Worm (Caenorhabditis elegans): ENCODE measurements around the gene clec-39.

Gene clec-39

ce11 chrV:16706549-16706948 lies 32.5 kb upstream of the clec-39 start, which contains the start of gene clec-9:
clec-9 (minus strand) TSS chrV:16706649.
- TF ChIP-seq hmg-4 (GFP tag; optimal IDR thresholded peaks at IDR 0.05) (no peak), ama-1 (optimal IDR thresholded peaks at IDR 0.05) (no peak), hmbx-1 (tag; optimal IDR thresholded peaks at IDR 0.05) (no peak), aly-1 (tag; optimal IDR thresholded peaks at IDR 0.05) (no peak), tbx-11 (GFP tag; IDR thresholded peaks at IDR 0.05) (no peak), F13C5.2 (tag; optimal IDR thresholded peaks at IDR 0.05) (no peak), ceh-36 (tag; optimal IDR thresholded peaks at IDR 0.05) (no peak), ceh-13 (GFP tag; optimal IDR thresholded peaks at IDR 0.05) (no peak), tra-4 (tag; optimal IDR thresholded peaks at IDR 0.05) (no peak), hnd-1 (tag; optimal IDR thresholded peaks at IDR 0.05) (no peak)

ce11 chrV:16713797-16714196 lies 25.3 kb upstream of the clec-39 start:
- TF ChIP-seq pes-1 (GFP tag; IDR thresholded peaks at IDR 0.05) (no peak), B0310.2 (tag; optimal IDR thresholded peaks at IDR 0.05) (no peak), ama-1 (optimal IDR thresholded peaks at IDR 0.05) (no peak), sea-1 (GFP tag; conservative IDR thresholded peaks at IDR 0.05) (no peak), flt-1 (GFP tag; IDR thresholded peaks at IDR 0.05) (no peak), hnd-1 (tag; optimal IDR thresholded peaks at IDR 0.05) (no peak), tbx-11 (GFP tag; IDR thresholded peaks at IDR 0.05) (no peak), aly-1 (tag; optimal IDR thresholded peaks at IDR 0.05) (no peak), hmbx-1 (tag; optimal IDR thresholded peaks at IDR 0.05) (no peak), ets-7 (tag; optimal IDR thresholded peaks at IDR 0.05) (no peak), scrt-1 (GFP tag; IDR thresholded peaks at IDR 0.05) (no peak), tra-4 (tag; optimal IDR thresholded peaks at IDR 0.05) (no peak), hmg-4 (GFP tag; optimal IDR thresholded peaks at IDR 0.05) (no peak), ceh-13 (GFP tag; optimal IDR thresholded peaks at IDR 0.05) (no peak), ceh-36 (tag; optimal IDR thresholded peaks at IDR 0.05) (no peak), tbx-37 (GFP tag; conservative IDR thresholded peaks at IDR 0.05) (no peak)

- TF ChIP-seq flt-1 (GFP tag; IDR thresholded peaks at IDR 0.05) (no peak), scrt-1 (GFP tag; IDR thresholded peaks at IDR 0.05) (no peak), aly-1 (tag; optimal IDR thresholded peaks at IDR 0.05) (no peak), ama-1 (optimal IDR thresholded peaks at IDR 0.05) (no peak), tra-4 (tag; optimal IDR thresholded peaks at IDR 0.05) (no peak), ceh-13 (GFP tag; optimal IDR thresholded peaks at IDR 0.05) (no peak), F13C5.2 (tag; optimal IDR thresholded peaks at IDR 0.05) (no peak), sea-1 (GFP tag; conservative IDR thresholded peaks at IDR 0.05) (no peak), hmg-4 (GFP tag; optimal IDR thresholded peaks at IDR 0.05) (no peak), B0310.2 (tag; optimal IDR thresholded peaks at IDR 0.05) (no peak), hmbx-1 (tag; optimal IDR thresholded peaks at IDR 0.05) (no peak), pes-1 (GFP tag; IDR thresholded peaks at IDR 0.05) (no peak), tbx-37 (GFP tag; conservative IDR thresholded peaks at IDR 0.05) (no peak), hnd-1 (tag; optimal IDR thresholded peaks at IDR 0.05) (no peak), ceh-36 (tag; optimal IDR thresholded peaks at IDR 0.05) (no peak), tbx-11 (GFP tag; IDR thresholded peaks at IDR 0.05) (no peak), ets-7 (tag; optimal IDR thresholded peaks at IDR 0.05) (no peak)
Measured at ce11 chrV:16716574-16716973, 22.5 kb upstream of the clec-39 start, which contains the start of gene srh-137. srh-137 (minus strand) TSS chrV:16716674.

- TF ChIP-seq tbx-11 (GFP tag; IDR thresholded peaks at IDR 0.05) = no peak
- TF ChIP-seq ama-1 (optimal IDR thresholded peaks at IDR 0.05) = no peak
- no peak for TF ChIP-seq hmg-4 (GFP tag; optimal IDR thresholded peaks at IDR 0.05)
- TF ChIP-seq ceh-36 (tag; optimal IDR thresholded peaks at IDR 0.05) = no peak
- no peak for TF ChIP-seq aly-1 (tag; optimal IDR thresholded peaks at IDR 0.05)
- no peak for TF ChIP-seq hmbx-1 (tag; optimal IDR thresholded peaks at IDR 0.05)
- TF ChIP-seq sea-1 (GFP tag; conservative IDR thresholded peaks at IDR 0.05) = no peak
- no peak for TF ChIP-seq flt-1 (GFP tag; IDR thresholded peaks at IDR 0.05)
- TF ChIP-seq tbx-37 (GFP tag; conservative IDR thresholded peaks at IDR 0.05) = no peak
- TF ChIP-seq ceh-13 (GFP tag; optimal IDR thresholded peaks at IDR 0.05) = no peak
- no peak for TF ChIP-seq hnd-1 (tag; optimal IDR thresholded peaks at IDR 0.05)
- no peak for TF ChIP-seq scrt-1 (GFP tag; IDR thresholded peaks at IDR 0.05)
- no peak for TF ChIP-seq tra-4 (tag; optimal IDR thresholded peaks at IDR 0.05)
- no peak for TF ChIP-seq F13C5.2 (tag; optimal IDR thresholded peaks at IDR 0.05)
- TF ChIP-seq ets-7 (tag; optimal IDR thresholded peaks at IDR 0.05) = no peak
- no peak for TF ChIP-seq pes-1 (GFP tag; IDR thresholded peaks at IDR 0.05)
Measured at ce11 chrV:16723744-16724143, 15.3 kb upstream of the clec-39 start, which contains the start of gene nhr-112. nhr-112 (minus strand) TSS chrV:16723844.

- no peak for TF ChIP-seq B0310.2 (tag; optimal IDR thresholded peaks at IDR 0.05)
- TF ChIP-seq sea-1 (GFP tag; conservative IDR thresholded peaks at IDR 0.05) = no peak
- TF ChIP-seq tra-4 (tag; optimal IDR thresholded peaks at IDR 0.05) = no peak
- TF ChIP-seq ceh-13 (GFP tag; optimal IDR thresholded peaks at IDR 0.05) = no peak
- no peak for TF ChIP-seq scrt-1 (GFP tag; IDR thresholded peaks at IDR 0.05)
- no peak for TF ChIP-seq F13C5.2 (tag; optimal IDR thresholded peaks at IDR 0.05)
- no peak for TF ChIP-seq flt-1 (GFP tag; IDR thresholded peaks at IDR 0.05)
- TF ChIP-seq hnd-1 (tag; optimal IDR thresholded peaks at IDR 0.05) = no peak
- no peak for TF ChIP-seq tbx-37 (GFP tag; conservative IDR thresholded peaks at IDR 0.05)
- no peak for TF ChIP-seq aly-1 (tag; optimal IDR thresholded peaks at IDR 0.05)
- TF ChIP-seq hmg-4 (GFP tag; optimal IDR thresholded peaks at IDR 0.05) = no peak
- TF ChIP-seq ceh-36 (tag; optimal IDR thresholded peaks at IDR 0.05) = no peak
Measured at ce11 chrV:16724574-16724973, 14.5 kb upstream of the clec-39 start.

ce11 chrV:16725955-16726354 lies 13.1 kb upstream of the clec-39 start:
- TF ChIP-seq hmg-4 (GFP tag; optimal IDR thresholded peaks at IDR 0.05) (no peak), tbx-11 (GFP tag; IDR thresholded peaks at IDR 0.05) (no peak), flt-1 (GFP tag; IDR thresholded peaks at IDR 0.05) (no peak), ets-7 (tag; optimal IDR thresholded peaks at IDR 0.05) (no peak), tbx-37 (GFP tag; conservative IDR thresholded peaks at IDR 0.05) (no peak), ama-1 (optimal IDR thresholded peaks at IDR 0.05) (no peak), hnd-1 (tag; optimal IDR thresholded peaks at IDR 0.05) (no peak), ceh-13 (GFP tag; optimal IDR thresholded peaks at IDR 0.05) (no peak), B0310.2 (tag; optimal IDR thresholded peaks at IDR 0.05) (no peak), pes-1 (GFP tag; IDR thresholded peaks at IDR 0.05) (no peak), aly-1 (tag; optimal IDR thresholded peaks at IDR 0.05) (no peak), ceh-36 (tag; optimal IDR thresholded peaks at IDR 0.05) (no peak), hmbx-1 (tag; optimal IDR thresholded peaks at IDR 0.05) (no peak), tra-4 (tag; optimal IDR thresholded peaks at IDR 0.05) (no peak), F13C5.2 (tag; optimal IDR thresholded peaks at IDR 0.05) (no peak), sea-1 (GFP tag; conservative IDR thresholded peaks at IDR 0.05) (no peak)

ce11 chrV:16726915-16727314 lies 12.2 kb upstream of the clec-39 start, which contains the start of gene T25E12.14:
T25E12.14 (plus strand) TSS chrV:16727215.
- no peak for TF ChIP-seq flt-1 (GFP tag; IDR thresholded peaks at IDR 0.05)
- TF ChIP-seq tbx-11 (GFP tag; IDR thresholded peaks at IDR 0.05) = no peak
- TF ChIP-seq tra-4 (tag; optimal IDR thresholded peaks at IDR 0.05) = no peak
- no peak for TF ChIP-seq ceh-13 (GFP tag; optimal IDR thresholded peaks at IDR 0.05)
- TF ChIP-seq aly-1 (tag; optimal IDR thresholded peaks at IDR 0.05) = no peak
- TF ChIP-seq B0310.2 (tag; optimal IDR thresholded peaks at IDR 0.05) = no peak
- no peak for TF ChIP-seq hmbx-1 (tag; optimal IDR thresholded peaks at IDR 0.05)
- no peak for TF ChIP-seq pes-1 (GFP tag; IDR thresholded peaks at IDR 0.05)
- TF ChIP-seq hnd-1 (tag; optimal IDR thresholded peaks at IDR 0.05) = no peak
- TF ChIP-seq F13C5.2 (tag; optimal IDR thresholded peaks at IDR 0.05) = no peak
- TF ChIP-seq sea-1 (GFP tag; conservative IDR thresholded peaks at IDR 0.05) = no peak
- no peak for TF ChIP-seq hmg-4 (GFP tag; optimal IDR thresholded peaks at IDR 0.05)
- no peak for TF ChIP-seq tbx-37 (GFP tag; conservative IDR thresholded peaks at IDR 0.05)
- TF ChIP-seq ets-7 (tag; optimal IDR thresholded peaks at IDR 0.05) = no peak
- no peak for TF ChIP-seq ceh-36 (tag; optimal IDR thresholded peaks at IDR 0.05)
- no peak for TF ChIP-seq ama-1 (optimal IDR thresholded peaks at IDR 0.05)
- no peak for TF ChIP-seq scrt-1 (GFP tag; IDR thresholded peaks at IDR 0.05)
